Fruit fly (Drosophila melanogaster) S2 (cell line): ENCODE measurements around the gene CG42564.

Experiments
- CG8478 ChIP-seq: fragments of >200 bp; optimal IDR thresholded peaks from 2 replicates; lab custom pipeline; 2018
- CTCF ChIP-seq, 2 experiments: fragments of >200 bp; optimal IDR thresholded peaks; 2 replicates each; lab custom pipeline; 2018

- TF ChIP-seq CTCF (optimal IDR thresholded peaks at IDR 0.05; lab: Kevin White, UChicago), result no peak
- TF ChIP-seq CG8478 (lab: Kevin White, UChicago), result no peak
Observed at dm6 chr3R:6399752-6400151, 25.5 kb downstream of the CG42564 start.
